Fruit fly (Drosophila melanogaster) ovary, adult (tissue): Measurements from ENCODE around the gene PGRP-LB.
A peak's percentile ranks its signal among the peaks of the same experiment; 100 is the strongest.

Experiments
- CG17801 ChIP-seq: fragments of 200-800 bp; optimal IDR thresholded peaks from 2 replicates; lab custom pipeline; 2019; ENCODE audit warnings: missing biosample characterization, mild to moderate bottlenecking, missing genetic modification characterization, moderate library complexity; ENCODE audit not compliant: partially characterized antibody

PGRP-LB gene

dm6 chr3R:11460502-11461358 is at the start of gene PGRP-LB:
TSS of gene PGRP-LB (minus strand) at chr3R:11460552.
- TF ChIP-seq CG17801, result no peak

DNA sequence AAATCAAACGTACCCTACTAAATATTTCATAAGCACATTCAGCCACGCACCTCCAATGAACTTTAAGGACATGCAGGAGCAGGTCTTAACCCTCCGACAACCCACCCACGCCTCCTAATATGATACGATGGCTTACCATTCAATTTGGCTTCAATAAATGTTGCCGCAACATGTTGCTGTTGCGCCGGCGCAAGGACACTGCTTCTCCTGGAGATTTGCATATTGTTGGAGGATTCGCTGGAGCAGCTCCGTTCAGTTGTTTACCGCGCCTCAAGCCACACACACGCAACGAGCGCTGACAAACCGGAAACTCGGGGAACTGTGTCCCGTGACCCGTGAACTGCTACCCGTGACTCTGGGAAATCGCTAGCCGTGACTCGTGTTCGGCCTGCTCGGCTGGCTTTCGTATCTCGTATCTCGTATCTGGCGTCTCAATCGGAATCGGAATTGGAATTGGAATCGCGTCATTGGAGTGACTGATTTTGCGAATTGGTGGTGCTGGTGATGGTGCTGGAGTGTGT is 39.4 kb upstream of the PGRP-LB start, which contains the start of gene dpr5:
Gene dpr5 (plus strand): TSS at position 270 of the 521 bp plus-strand sequence.
- TF ChIP-seq CG17801, result no peak

DNA sequence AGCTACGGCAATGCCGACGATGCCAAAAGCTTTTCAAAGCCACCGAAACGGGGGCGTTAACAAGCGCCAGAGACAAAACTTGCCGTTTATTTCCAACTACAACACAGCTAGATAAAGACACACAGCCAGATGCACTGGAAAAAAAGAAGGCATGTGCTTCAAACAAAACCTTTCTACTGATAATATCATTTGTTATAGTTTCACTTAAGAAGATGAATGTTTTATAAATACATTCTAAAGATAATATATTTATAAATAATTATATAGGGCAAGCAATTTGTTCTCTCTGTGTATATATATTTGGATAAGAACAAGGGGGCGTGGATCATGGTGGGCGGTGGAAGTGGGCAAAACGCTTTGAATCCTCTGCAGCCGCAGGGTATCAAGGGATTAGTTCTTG is 29.9 kb upstream of the PGRP-LB start:
- TF ChIP-seq CG17801, result no peak

DNA sequence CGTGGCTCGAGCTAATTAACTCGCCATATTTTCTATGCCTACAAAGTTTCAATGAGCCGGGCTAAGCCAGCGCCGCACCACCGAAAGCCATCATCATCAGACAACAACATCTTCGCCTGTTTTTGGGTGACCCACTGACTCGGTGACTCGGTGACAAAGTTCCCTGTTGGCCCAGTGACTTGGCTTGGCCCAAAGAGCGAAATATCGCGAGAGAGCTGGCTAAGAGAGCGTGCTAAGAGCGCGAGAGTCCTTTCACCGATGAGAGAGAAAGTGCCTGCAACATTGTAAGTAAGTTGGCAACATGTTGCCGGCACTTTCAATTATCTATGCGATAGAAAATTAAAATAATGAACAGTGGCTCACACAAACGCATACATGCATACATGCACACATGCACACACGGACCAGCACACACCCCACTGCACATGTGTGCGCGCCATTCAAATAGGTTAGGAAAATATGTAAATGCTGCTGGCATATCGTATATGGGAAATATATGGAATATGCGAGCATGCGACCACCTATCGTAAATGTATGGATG is 23.0 kb upstream of the PGRP-LB start:
- no peak for TF ChIP-seq CG17801

DNA sequence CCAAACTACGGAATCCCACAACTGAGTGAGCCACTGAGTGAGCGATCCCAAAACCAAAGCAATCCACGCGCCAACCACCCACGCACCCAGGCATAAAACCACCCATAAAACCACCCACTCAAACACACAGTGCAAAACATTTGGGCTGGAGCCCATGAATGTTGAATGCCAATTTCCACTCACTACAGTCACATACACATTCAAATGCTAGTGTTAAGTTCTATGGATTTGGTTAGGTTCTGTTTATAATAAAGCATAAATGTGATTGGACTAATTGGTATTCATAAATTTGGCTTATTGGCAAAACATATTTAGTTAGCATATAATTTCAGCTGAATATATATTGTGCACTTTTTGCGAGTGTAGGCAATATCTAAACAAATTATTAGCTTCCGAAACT is 9.4 kb upstream of the PGRP-LB start:
- no peak for TF ChIP-seq CG17801

DNA sequence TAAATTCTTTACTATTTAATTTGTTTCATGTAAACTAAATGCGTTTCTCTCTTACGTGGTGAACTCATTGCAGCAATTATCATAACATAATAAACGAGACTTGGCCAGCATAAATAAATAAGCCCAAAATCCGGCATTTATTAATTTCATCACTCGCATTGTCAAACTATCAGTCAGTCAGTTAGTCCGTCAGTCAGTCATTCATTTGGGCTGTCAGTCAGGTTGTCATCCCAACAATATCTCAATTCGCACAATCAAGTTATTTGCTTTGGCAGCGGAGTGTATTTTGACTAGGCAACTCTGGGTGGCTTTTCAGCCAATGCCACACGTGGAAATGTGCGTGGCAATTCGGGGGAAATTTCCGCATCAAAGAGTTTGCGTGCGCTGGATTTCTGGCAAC is 7.5 kb upstream of the PGRP-LB start:
- no peak for TF ChIP-seq CG17801

- no peak for TF ChIP-seq CG17801
These were observed 1.5 kb downstream of the PGRP-LB start for dm6 chr3R:11458851-11459175.

DNA sequence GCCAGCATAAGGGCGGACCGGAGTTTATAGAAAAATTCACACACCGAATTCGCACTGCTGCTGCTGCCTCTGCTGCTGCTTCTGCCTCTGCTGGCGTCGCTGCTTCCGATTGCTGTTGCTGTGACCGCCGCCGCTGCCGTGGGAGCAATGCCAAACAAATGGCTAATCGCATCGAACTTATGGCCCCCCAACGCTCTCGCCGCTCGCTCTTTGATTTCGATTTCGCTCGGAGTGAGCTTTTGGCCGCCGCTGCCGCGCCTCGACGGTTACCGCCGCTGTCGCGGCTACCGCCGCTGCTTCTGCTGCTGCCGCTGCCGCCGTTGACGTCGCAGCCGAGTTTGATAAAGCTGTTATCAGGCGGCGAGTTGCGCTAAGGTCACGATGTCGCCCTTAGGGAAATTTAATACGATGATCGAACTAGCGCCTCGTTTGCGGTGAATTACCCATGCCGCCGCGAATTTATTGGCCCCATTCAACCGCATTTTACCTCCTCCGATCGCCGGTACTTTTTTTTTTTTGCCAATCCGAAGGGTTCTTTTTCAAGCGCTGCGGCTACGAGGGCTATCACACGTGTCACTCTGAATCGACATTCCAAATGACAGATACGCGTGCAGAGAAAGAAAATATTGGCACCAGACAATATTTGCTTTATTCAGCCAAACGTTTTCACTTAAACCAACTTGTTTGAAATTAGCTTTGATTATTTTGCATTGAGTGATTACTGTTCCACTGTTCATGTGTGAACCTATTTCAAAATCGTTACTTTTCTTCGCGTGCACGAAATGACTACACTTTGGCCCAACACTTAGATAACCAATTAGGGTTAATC is 2.1 kb downstream of the PGRP-LB start:
- TF ChIP-seq CG17801, result no peak

DNA sequence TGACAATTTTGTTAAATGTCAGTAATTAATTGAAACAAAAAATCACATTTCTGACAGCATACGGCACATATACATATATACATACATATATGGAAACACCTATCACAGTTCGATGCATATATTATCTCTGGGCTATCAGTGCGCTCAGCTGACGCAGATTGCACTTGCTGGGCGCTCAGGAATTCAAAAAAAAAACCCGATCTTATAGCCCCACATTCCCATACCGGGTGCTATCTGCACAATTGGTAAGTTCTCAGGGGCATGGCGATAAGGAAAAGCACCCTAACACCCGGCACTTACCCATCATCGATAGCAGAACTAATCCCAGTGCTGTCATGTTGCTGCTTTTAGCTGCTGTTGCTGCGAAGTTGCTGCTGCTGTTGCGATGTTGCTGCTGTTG is 3.1 kb downstream of the PGRP-LB start:
- TF ChIP-seq CG17801, result no peak

dm6 chr3R:11456539-11456938 is 3.8 kb downstream of the PGRP-LB start:
- TF ChIP-seq CG17801, result peak; percentile 71

DNA sequence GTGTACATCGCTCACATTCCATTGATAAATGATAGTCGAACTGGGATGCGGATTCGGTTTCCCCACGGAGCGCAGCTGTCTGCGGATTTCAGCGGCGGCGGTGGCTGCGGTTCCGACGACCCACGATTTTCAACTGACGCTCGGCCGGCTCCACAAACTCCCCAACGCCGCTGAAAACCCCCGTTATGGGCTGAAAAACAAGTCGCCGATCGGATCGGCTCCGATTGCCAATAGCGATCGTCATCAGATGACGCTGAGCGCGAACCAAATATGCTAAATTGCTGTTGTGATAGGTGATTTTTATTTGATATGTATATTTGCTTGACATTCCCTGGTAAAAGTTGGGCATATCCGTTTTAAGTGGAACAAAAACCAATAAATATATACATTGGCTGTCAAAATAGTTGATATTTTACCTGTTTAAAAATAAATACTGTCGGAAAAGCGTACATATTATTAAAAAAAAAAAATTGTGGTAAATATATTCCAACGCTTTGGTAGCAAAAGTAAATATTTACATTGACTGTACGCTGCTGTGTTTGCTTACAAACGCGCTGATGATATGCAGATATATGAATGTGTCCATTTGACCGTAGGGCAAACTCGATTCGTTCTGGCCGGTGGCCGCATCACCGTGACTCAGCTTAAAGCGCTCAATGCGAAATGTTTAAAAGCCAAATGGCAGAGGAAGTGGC is 6.0 kb downstream of the PGRP-LB start:
- TF ChIP-seq CG17801, result peak; percentile 59

DNA sequence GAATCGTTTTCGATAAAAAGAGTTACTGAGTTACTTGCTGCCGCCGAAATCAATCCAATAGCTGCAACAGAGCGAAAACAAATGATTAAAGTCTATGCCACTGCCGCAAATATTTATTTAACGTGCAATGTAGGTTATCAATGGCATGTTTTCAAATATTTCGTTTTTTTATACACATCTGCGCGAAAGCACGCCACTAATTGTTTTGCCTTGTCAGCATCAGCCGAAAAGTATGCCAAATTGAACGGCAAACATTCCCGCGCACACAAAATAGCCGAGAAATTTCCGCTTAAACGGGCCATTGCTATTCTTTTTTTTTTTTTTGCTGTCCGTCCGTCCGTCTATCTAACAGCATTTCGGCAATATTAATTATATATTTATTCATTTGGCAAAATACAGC is 8.3 kb downstream of the PGRP-LB start:
- no peak for TF ChIP-seq CG17801

DNA sequence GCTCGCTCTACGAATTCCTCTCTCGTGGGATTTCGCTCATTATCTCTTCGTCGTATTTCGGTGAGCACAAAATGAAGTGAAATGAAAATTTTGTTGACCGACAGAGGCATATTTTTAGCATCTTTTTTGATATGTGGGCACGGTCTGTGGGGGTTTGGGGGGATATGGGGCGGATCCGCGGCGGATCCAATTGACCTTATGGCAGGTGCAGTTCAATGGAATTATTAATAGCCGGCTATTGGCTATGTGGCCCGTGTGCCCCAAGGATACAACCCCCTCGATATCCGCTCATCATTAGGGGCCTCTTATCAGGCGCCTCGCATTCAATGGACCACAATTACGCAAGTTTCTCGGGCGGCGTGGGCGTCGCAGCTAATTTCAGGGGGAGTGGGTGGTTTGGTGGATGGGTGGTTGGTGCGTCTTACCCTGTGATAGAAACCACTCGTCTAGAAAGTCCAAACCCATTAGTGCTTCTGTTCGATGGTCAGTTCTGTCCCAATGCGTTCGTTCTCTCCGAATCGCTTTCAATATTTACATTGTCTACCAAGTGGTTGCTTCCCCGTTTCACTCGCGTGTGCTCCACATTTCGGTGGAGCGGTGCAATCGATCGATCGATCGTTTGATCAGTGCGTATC is 9.0 kb downstream of the PGRP-LB start, which contains the start of gene sals:
Gene sals (minus strand): TSS at position 585 of the 635 bp plus-strand sequence.
- no peak for TF ChIP-seq CG17801

DNA sequence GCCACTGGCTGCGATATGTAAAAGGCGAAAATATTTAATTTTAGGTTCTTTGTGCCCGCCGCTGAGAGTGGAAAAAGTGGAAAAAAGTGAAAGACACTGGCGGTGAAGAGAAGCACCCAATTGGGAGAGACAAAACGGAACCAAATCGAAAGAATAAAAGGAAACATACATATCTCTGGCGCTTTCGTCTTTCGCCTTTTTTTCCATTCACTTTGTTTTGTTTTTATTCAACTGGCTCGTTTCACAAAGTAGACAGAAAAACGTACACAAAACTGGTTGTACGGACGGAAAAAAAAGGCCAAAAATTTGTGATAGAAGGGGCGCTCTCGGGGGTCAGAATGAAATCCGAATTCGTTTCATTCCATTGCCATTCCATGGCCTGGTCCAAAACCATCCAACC is 10.7 kb downstream of the PGRP-LB start:
- no peak for TF ChIP-seq CG17801

dm6 chr3R:11441038-11441437 is 19.3 kb downstream of the PGRP-LB start:
- TF ChIP-seq CG17801, result no peak

dm6 chr3R:11437528-11437927 is 22.8 kb downstream of the PGRP-LB start, which contains the start of gene CG17230:
TSS of gene CG17230 (plus strand) at chr3R:11437785.
- no peak for TF ChIP-seq CG17801
